Worm (Caenorhabditis elegans) whole organism, young adult: ENCODE data around the gene aars-1.

Experiments used
- Y53F4B.3 ChIP-seq: fragments of 200-800 bp; sonication (Bioruptor generic); IDR thresholded peaks from 2 replicates; pipeline ENCODE4 v1.3.6; 2022; ENCODE audit warnings: missing genetic modification reagents, missing genetic modification characterization, missing compliant biosample characterization
- Y67H2A.10 ChIP-seq: fragments of 200-800 bp; sonication (Bioruptor generic); conservative IDR thresholded peaks from 2 replicates; pipeline ENCODE4 v1.3.6; 2022; ENCODE audit warnings: missing genetic modification reagents, missing genetic modification characterization, missing compliant biosample characterization
- hmg-1.2 ChIP-seq: fragments of 200-800 bp; sonication (Bioruptor generic); IDR thresholded peaks from 2 replicates; pipeline ENCODE4 v1.3.6; 2022; ENCODE audit warnings: missing genetic modification reagents, missing genetic modification characterization, missing compliant biosample characterization
- hmg-20 ChIP-seq: fragments of 200-800 bp; sonication (Bioruptor generic); IDR thresholded peaks from 2 replicates; pipeline ENCODE4 v1.3.6; 2022; ENCODE audit warnings: missing genetic modification reagents, missing genetic modification characterization, missing compliant biosample characterization
- madf-10 ChIP-seq: sonication (generic microtip); optimal IDR thresholded peaks from 2 replicates; lab custom pipeline; 2016; ENCODE audit warnings: mild to moderate bottlenecking, missing genetic modification characterization, missing compliant biosample characterization
- snpc-1.3 ChIP-seq: sonication (generic microtip); optimal IDR thresholded peaks from 2 replicates; lab custom pipeline; 2017; ENCODE audit warnings: missing genetic modification characterization, mild to moderate bottlenecking, missing compliant biosample characterization, antibody characterized with exemption, moderate library complexity, missing genotype, missing genetic modification reagents; ENCODE audit not compliant: insufficient read depth

- TF ChIP-seq Y53F4B.3 (GFP tag; lab: Robert Waterston, UW) (no peak), snpc-1.3 (no peak), Y67H2A.10 (GFP tag; lab: Robert Waterston, UW) (no peak), madf-10 (tag; lab: Kevin White, UChicago) (no peak), hmg-20 (GFP tag; lab: Robert Waterston, UW) (no peak), hmg-1.2 (GFP tag; lab: Robert Waterston, UW) (no peak)
Observed at ce11 chrII:11471916-11472315, 7.6 kb upstream of the aars-1 start, which contains the start of gene mfn-1.
